Fruit fly (Drosophila melanogaster): ENCODE results near the gene TwdlP.
A peak's percentile ranks its signal among the peaks of the same experiment; 100 is the strongest.

TwdlP gene

DNA sequence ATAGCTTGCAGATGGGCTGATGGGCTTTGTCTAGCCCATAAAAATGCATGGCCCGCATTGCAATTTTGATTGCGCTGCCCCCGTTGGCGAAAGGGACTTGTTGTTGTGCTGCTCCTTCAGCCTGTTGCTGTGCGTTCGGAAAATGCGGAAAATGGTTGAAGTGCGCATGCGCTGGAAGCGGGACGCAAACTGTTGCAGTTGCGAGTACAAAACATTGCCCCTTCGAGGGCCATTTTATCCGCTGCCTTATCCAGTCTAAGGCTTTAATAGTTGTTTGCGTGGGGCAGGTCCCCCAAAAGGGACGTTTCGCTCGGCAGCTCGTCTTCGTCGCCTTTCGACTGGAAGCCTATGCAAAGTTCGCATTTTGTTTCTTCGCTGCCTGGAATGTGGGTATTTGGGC lies 14.7 kb downstream of the TwdlP start:
- TF ChIP-seq CG12605 (GFP tag; IDR thresholded peaks at IDR 0.05) (peak; percentile 57; the same call in 1 of the 2 replicates), D1 (tag; optimal IDR thresholded peaks at IDR 0.05) (no peak)

DNA sequence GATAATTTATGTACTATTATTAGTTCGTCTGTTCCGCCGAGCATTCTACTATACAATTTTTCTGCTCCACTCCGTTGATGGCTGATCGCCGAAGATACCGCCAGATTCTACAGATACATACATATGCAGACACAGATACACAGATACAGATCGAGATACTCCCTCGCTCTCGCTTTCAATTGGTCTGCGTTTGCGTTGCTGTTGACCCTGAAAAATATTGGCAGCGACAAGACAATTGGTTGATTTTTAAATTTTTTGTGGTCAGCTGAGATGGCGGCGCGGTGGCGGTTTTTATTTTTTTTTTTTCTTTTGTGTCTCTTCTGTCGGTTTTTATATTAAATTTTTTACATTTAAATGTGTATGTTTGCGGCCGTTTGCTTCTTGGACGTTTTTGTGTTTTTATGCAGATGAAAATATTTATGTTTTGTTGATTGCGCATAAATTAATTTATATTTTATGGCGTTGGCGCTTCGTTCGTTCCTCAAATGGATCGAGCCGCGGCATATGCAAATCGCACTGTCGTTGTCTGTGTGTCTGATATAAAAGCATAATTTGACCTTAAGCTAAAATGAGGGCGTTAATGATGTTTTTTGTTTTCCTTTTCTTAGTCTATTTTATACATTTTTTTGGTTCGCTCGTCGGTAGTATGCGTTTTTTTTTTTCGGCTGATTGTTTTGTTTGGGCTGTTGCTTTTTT lies 27.2 kb downstream of the TwdlP start:
- TF ChIP-seq CG17806 (tag; optimal IDR thresholded peaks at IDR 0.05) (no peak), CG13204 (GFP tag; optimal IDR thresholded peaks at IDR 0.05) (no peak), Ets98B (GFP tag; IDR thresholded peaks at IDR 0.05) (no peak), CG9948 (tag; optimal IDR thresholded peaks at IDR 0.05) (no peak), CG15710 (tag; optimal IDR thresholded peaks at IDR 0.05) (no peak), fd96Ca (GFP tag; IDR thresholded peaks at IDR 0.05) (no peak)

DNA sequence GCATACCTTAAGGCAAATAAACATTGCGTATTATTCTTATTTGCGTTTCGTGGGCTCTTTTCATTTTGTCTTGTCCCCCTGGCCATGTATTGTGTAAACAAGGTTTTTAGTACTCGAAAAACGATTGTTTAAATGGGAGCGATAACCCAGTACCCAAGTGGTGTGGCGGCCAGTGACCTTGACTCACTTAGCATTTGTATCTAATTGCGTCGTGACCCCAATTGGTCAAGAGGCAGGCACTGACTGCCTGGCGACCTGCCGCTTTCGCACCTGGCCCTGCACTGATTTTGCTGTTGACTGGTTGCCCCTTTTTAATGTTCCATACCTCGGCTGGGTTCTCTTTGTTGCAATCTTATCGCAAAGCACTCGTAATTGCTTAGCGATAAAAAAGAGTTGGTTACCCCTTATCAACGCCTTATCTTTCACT lies 33.0 kb downstream of the TwdlP start:
- peak; percentile 27 for TF ChIP-seq EcR (GFP tag; optimal IDR thresholded peaks at IDR 0.05)
- no peak for TF ChIP-seq CG4496 (GFP tag; IDR thresholded peaks at IDR 0.05)
